Worm (Caenorhabditis elegans) whole organism, midembryonic: ENCODE results near the gene srbc-57.

Experiments
- T22C8.4 ChIP-seq: fragments of 200-800 bp; sonication (Bioruptor generic); IDR thresholded peaks from 2 replicates; pipeline ENCODE4 v1.3.6; 2022; ENCODE audit warnings: missing genetic modification characterization, missing compliant biosample characterization
- cog-1 ChIP-seq: sonication (generic microtip); optimal IDR thresholded peaks from 2 replicates; lab custom pipeline; 2016; ENCODE audit warnings: missing genetic modification characterization, missing compliant biosample characterization
- flt-1 ChIP-seq: fragments of 200-800 bp; sonication (Bioruptor generic); IDR thresholded peaks from 2 replicates; pipeline ENCODE4 v1.3.6; 2022; ENCODE audit warnings: missing genetic modification characterization, missing compliant biosample characterization
- ref-1 ChIP-seq: fragments of 200-800 bp; sonication (Bioruptor generic); conservative IDR thresholded peaks from 2 replicates; pipeline ENCODE4 v1.3.6; 2022; ENCODE audit warnings: missing genetic modification reagents, missing genetic modification characterization, missing compliant biosample characterization
- ztf-23 ChIP-seq: fragments of 200-800 bp; sonication (Bioruptor generic); IDR thresholded peaks from 2 replicates; pipeline ENCODE4 v1.3.6; 2022; ENCODE audit warnings: missing genetic modification reagents, missing genetic modification characterization, missing compliant biosample characterization
- ztf-29 ChIP-seq: fragments of 200-800 bp; sonication (Bioruptor generic); IDR thresholded peaks from 2 replicates; pipeline ENCODE4 v1.3.6; 2022; ENCODE audit warnings: missing genetic modification reagents, missing genetic modification characterization, missing compliant biosample characterization

- no peak for TF ChIP-seq cog-1 (tag; lab: Kevin White, UChicago)
- TF ChIP-seq ref-1: no peak
- TF ChIP-seq T22C8.4 (GFP tag; lab: Robert Waterston, UW): no peak
- no peak for TF ChIP-seq ztf-29 (GFP tag; lab: Robert Waterston, UW)
- no peak for TF ChIP-seq flt-1 (GFP tag; lab: Robert Waterston, UW)
- TF ChIP-seq ztf-23 (GFP tag; lab: Robert Waterston, UW): no peak
Measured at ce11 chrV:512420-512819, 44.1 kb upstream of the srbc-57 start, which contains the start of gene srh-37.
